Fruit fly (Drosophila melanogaster): ENCODE data around the gene CG31606.

CG31606 gene

DNA sequence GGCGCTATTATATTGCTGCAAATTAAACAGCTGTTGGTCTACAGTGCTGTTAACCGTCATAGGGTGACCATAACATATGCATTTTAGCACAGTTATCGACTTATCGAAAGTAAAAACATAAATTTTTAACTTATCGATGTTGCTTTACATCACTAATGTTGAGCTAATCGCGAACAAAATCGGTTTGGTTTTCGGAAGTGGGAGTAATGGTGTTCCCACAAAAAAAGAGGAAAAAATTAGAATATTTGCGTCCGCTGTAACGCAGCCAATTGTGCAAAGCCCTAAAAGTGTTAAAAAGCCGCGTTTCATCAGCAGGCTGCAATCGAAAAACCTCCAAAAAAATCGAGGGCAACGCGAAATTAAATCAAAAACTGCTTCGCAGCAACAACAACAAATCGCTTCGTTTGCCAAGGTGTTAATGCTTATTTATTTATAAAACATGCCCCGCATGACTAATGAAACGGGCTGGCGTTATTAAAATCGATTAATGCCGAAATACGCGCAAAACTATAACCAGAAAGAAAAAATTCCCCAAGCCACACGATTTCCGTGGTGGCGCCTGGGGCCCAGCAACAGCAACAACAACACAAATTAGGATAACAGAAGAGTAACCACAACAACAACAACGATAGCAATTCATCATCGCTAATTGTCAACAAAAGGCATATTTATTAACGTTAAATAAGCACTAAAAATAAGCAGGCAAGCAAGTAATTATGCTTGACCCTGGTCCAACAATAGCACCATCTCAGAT lies 20.4 kb upstream of the CG31606 start, which contains the start of the genes CG12375 and CG8668 (continued):
- TF ChIP-seq lilli (GFP tag; optimal IDR thresholded peaks at IDR 0.05) (peak; percentile 42), nerfin-1 (tag; optimal IDR thresholded peaks at IDR 0.05) (no peak), trem (tag; optimal IDR thresholded peaks at IDR 0.05) (peak; percentile 35), CG8089 (GFP tag; optimal IDR thresholded peaks at IDR 0.05) (no peak), Ptx1 (GFP tag; IDR thresholded peaks at IDR 0.05) (no peak), en (GFP tag; optimal IDR thresholded peaks at IDR 0.05) (no peak), so (GFP tag; IDR thresholded peaks at IDR 0.05) (no peak), vfl (GFP tag; optimal IDR thresholded peaks at IDR 0.05) (no peak), nom (GFP tag; optimal IDR thresholded peaks at IDR 0.05) (no peak), CG2202 (tag; optimal IDR thresholded peaks at IDR 0.05) (no peak), Abd-B (GFP tag; optimal IDR thresholded peaks at IDR 0.05) (no peak), CG11247 (GFP tag; IDR thresholded peaks at IDR 0.05) (no peak), br (optimal IDR thresholded peaks at IDR 0.05) (no peak), gfzf (GFP tag; optimal IDR thresholded peaks at IDR 0.05) (peak; percentile 29), CG10462 (GFP tag; optimal IDR thresholded peaks at IDR 0.05) (no peak), Ets97D (GFP tag; optimal IDR thresholded peaks at IDR 0.05) (peak; percentile 70), Ada2b (GFP tag; IDR thresholded peaks at IDR 0.05) (no peak), ash1 (GFP tag; optimal IDR thresholded peaks at IDR 0.05) (no peak), CG15514 (GFP tag; optimal IDR thresholded peaks at IDR 0.05) (peak; percentile 54), CG34422 (GFP tag; IDR thresholded peaks at IDR 0.05) (peak; percentile 24; the same call in 1 of the 3 replicates), CG7839 (tag; optimal IDR thresholded peaks at IDR 0.05) (no peak), Vsx1 (GFP tag; optimal IDR thresholded peaks at IDR 0.05) (peak; percentile 91), dpn (GFP tag; optimal IDR thresholded peaks at IDR 0.05) (no peak), CG16813 (GFP tag; IDR thresholded peaks at IDR 0.05; ENCODE audit: partially characterized antibody) (peak; percentile 71), CG8944 (GFP tag; optimal IDR thresholded peaks at IDR 0.05) (no peak), eyg (GFP tag; optimal IDR thresholded peaks at IDR 0.05) (no peak), Lpt (GFP tag; optimal IDR thresholded peaks at IDR 0.05) (no peak), seq (GFP tag; IDR thresholded peaks at IDR 0.05) (no peak), Meics (GFP tag; optimal IDR thresholded peaks at IDR 0.05) (no peak), chif (GFP tag; optimal IDR thresholded peaks at IDR 0.05) (no peak), CG12659 (GFP tag; optimal IDR thresholded peaks at IDR 0.05) (peak; percentile 62), Dll (GFP tag; IDR thresholded peaks at IDR 0.05; ENCODE audit: partially characterized antibody) (peak; percentile 80), CG10274 (GFP tag; optimal IDR thresholded peaks at IDR 0.05) (no peak), CG7963 (GFP tag; IDR thresholded peaks at IDR 0.05; ENCODE audit: partially characterized antibody) (peak; percentile 74; the same call in 2 of the 3 replicates), CG11085 (GFP tag; IDR thresholded peaks at IDR 0.05) (no peak), z (GFP tag; IDR thresholded peaks at IDR 0.05) (no peak), CG2712 (tag; optimal IDR thresholded peaks at IDR 0.05) (no peak), Atf6 (GFP tag; IDR thresholded peaks at IDR 0.05) (no peak), CG11696 (GFP tag; IDR thresholded peaks at IDR 0.05) (no peak), pb (GFP tag; optimal IDR thresholded peaks at IDR 0.05) (no peak), Awh (GFP tag; IDR thresholded peaks at IDR 0.05) (no peak), Dbx (GFP tag; IDR thresholded peaks at IDR 0.05) (no peak), jigr1 (GFP tag; IDR thresholded peaks at IDR 0.05) (no peak), PHDP (tag; optimal IDR thresholded peaks at IDR 0.05) (no peak), kay (GFP tag; optimal IDR thresholded peaks at IDR 0.05) (no peak), p53 (GFP tag; optimal IDR thresholded peaks at IDR 0.05) (no peak), CG6791 (GFP tag; IDR thresholded peaks at IDR 0.05; ENCODE audit: partially characterized antibody) (peak; percentile 83), Gsc (GFP tag; IDR thresholded peaks at IDR 0.05) (no peak), CG8924 (tag; optimal IDR thresholded peaks at IDR 0.05) (peak; percentile 45), Chrac-16 (GFP tag; optimal IDR thresholded peaks at IDR 0.05) (no peak), inv (GFP tag; IDR thresholded peaks at IDR 0.05; ENCODE audit: partially characterized antibody) (peak; percentile 51)

Data from whole organism, embryonic.